Fruit fly (Drosophila melanogaster) whole organism, pupa: ENCODE results near the gene bsf.
A peak's percentile ranks its signal among the peaks of the same experiment; 100 is the strongest.

Source experiments
- CG10348 ChIP-seq: fragments of 200-800 bp; sonication (Bioruptor generic); IDR thresholded peaks from 2 replicates; pipeline ENCODE4 v1.3.6; 2022; ENCODE audit warnings: missing biosample characterization, missing genetic modification characterization
- CG12605 ChIP-seq: fragments of 200-800 bp; sonication (Bioruptor generic); IDR thresholded peaks from 2 replicates; pipeline ENCODE4 v1.3.6; 2022; ENCODE audit warnings: missing biosample characterization, missing genetic modification characterization
- CG13204 ChIP-seq: fragments of 200-800 bp; sonication (Bioruptor generic); optimal IDR thresholded peaks from 2 replicates; lab custom pipeline; 2018; ENCODE audit warnings: missing biosample characterization, mild to moderate bottlenecking, missing genetic modification characterization, moderate library complexity
- CG14655 ChIP-seq: fragments of 200-800 bp; sonication (Bioruptor generic); optimal IDR thresholded peaks from 3 replicates; lab custom pipeline; 2017; ENCODE audit warnings: mild to moderate bottlenecking, missing biosample characterization, missing genetic modification reagents, missing genetic modification characterization
- CG15710 ChIP-seq: fragments of 200-800 bp; sonication (Bioruptor generic); optimal IDR thresholded peaks from 2 replicates; lab custom pipeline; 2018; ENCODE audit warnings: missing biosample characterization, mild to moderate bottlenecking, missing genetic modification characterization, moderate library complexity
- CG17806 ChIP-seq: fragments of 200-800 bp; sonication (Bioruptor generic); optimal IDR thresholded peaks from 2 replicates; lab custom pipeline; 2018; ENCODE audit warnings: missing biosample characterization, mild to moderate bottlenecking, missing genetic modification characterization, moderate library complexity
- CG32121 ChIP-seq: fragments of 200-800 bp; sonication (Bioruptor generic); IDR thresholded peaks from 2 replicates; pipeline ENCODE4 v1.3.6; 2022; ENCODE audit warnings: missing biosample characterization, missing genetic modification characterization
- CG34367 ChIP-seq: fragments of 200-800 bp; sonication (Bioruptor generic); optimal IDR thresholded peaks from 2 replicates; lab custom pipeline; 2018; ENCODE audit warnings: missing biosample characterization, mild to moderate bottlenecking, missing genetic modification characterization
- CG4496 ChIP-seq: fragments of 200-800 bp; sonication (Bioruptor generic); IDR thresholded peaks from 3 replicates; pipeline ENCODE4 v1.3.6; 2022; ENCODE audit warnings: missing biosample characterization, missing genetic modification characterization
- CG8159 ChIP-seq: fragments of 200-800 bp; sonication (Bioruptor generic); optimal IDR thresholded peaks from 3 replicates; lab custom pipeline; 2018; ENCODE audit warnings: missing biosample characterization, mild to moderate bottlenecking, missing genetic modification characterization, moderate library complexity
- CG8301 ChIP-seq: fragments of 200-800 bp; sonication (Bioruptor generic); optimal IDR thresholded peaks from 2 replicates; lab custom pipeline; 2018; ENCODE audit warnings: missing biosample characterization, mild to moderate bottlenecking, missing genetic modification characterization
- CG9948 ChIP-seq: fragments of 200-800 bp; sonication (Bioruptor generic); optimal IDR thresholded peaks from 2 replicates; lab custom pipeline; 2018; ENCODE audit warnings: missing biosample characterization, mild to moderate bottlenecking, missing genetic modification characterization, moderate library complexity
- D1 ChIP-seq: fragments of 200-800 bp; sonication (Bioruptor generic); optimal IDR thresholded peaks from 2 replicates; lab custom pipeline; 2018; ENCODE audit warnings: missing biosample characterization, mild to moderate bottlenecking, missing genetic modification characterization, moderate library complexity
- EcR ChIP-seq: fragments of 200-800 bp; sonication (Bioruptor generic); optimal IDR thresholded peaks from 3 replicates; lab custom pipeline; 2019; ENCODE audit warnings: missing biosample characterization, missing genetic modification characterization, mild to moderate bottlenecking, moderate library complexity, missing genetic modification reagents
- Ets98B ChIP-seq: fragments of 200-800 bp; sonication (Bioruptor generic); IDR thresholded peaks from 2 replicates; pipeline ENCODE4 v1.3.6; 2022; ENCODE audit warnings: missing biosample characterization, missing genetic modification characterization
- Pif1A ChIP-seq: fragments of 200-800 bp; sonication (Bioruptor generic); optimal IDR thresholded peaks from 3 replicates; lab custom pipeline; 2016; ENCODE audit warnings: missing biosample characterization, missing genetic modification characterization
- Pif1B ChIP-seq: fragments of 200-800 bp; sonication (Bioruptor generic); optimal IDR thresholded peaks from 3 replicates; lab custom pipeline; 2016; ENCODE audit warnings: missing biosample characterization, missing genetic modification characterization
- Snoo ChIP-seq: fragments of 200-800 bp; sonication (Bioruptor generic); optimal IDR thresholded peaks from 3 replicates; lab custom pipeline; 2017; ENCODE audit warnings: missing biosample characterization, mild to moderate bottlenecking, missing genetic modification characterization, inconsistent platforms
- fd96Ca ChIP-seq: fragments of 200-800 bp; sonication (Bioruptor generic); IDR thresholded peaks from 3 replicates; pipeline ENCODE4 v1.3.6; 2022; ENCODE audit warnings: missing biosample characterization, missing genetic modification characterization
- gl ChIP-seq: fragments of 200-800 bp; sonication (Bioruptor generic); optimal IDR thresholded peaks from 2 replicates; lab custom pipeline; 2018; ENCODE audit warnings: missing biosample characterization, mild to moderate bottlenecking, missing genetic modification characterization
- rn ChIP-seq: fragments of 200-800 bp; sonication (Bioruptor generic); IDR thresholded peaks from 2 replicates; pipeline ENCODE4 v1.3.6; 2022; ENCODE audit warnings: missing biosample characterization, missing genetic modification characterization

Gene bsf

DNA sequence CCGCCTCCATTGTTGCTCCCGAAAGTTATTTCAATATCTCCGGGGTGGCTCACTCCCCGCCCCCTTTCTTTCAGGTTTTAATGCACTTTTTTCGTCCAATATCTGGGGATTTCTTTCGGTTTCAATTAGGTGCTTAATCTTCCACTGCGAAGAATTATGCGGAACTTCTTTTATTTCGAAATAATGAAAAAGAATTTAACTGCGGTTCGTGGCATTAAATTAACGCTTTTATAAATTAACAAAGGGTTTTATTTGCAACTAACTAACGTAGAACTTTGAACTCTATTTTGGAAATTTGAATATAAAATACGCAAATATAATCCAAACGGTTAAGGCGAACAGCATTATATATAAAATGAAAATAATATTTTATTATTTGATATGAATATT is 11.8 kb upstream of the bsf start:
- TF ChIP-seq CG4496 (GFP tag; lab: Robert Waterston, UW) (0 out of 3 replicates have a peak, but pooled peaks have one; percentile 23), CG9948 (tag; lab: Kevin White, UChicago) (peak; percentile 41), CG17806 (peak; percentile 38), EcR (no peak), CG13204 (GFP tag; lab: Kevin White, UChicago) (no peak), Pif1B (GFP tag; lab: Kevin White, UChicago) (peak; percentile 44), CG34367 (peak; percentile 16), CG14655 (GFP tag; lab: Kevin White, UChicago) (peak; percentile 63), CG8301 (tag; lab: Kevin White, UChicago) (peak; percentile 51), Snoo (tag; lab: Kevin White, UChicago) (peak; percentile 66), rn (GFP tag; lab: Robert Waterston, UW) (no peak), Pif1A (GFP tag; lab: Kevin White, UChicago) (no peak), CG8159 (tag; lab: Kevin White, UChicago) (peak; percentile 56), CG15710 (tag; lab: Kevin White, UChicago) (peak; percentile 20)

dm6 chr2L:18465402-18466201 is 11.2 kb upstream of the bsf start:
- TF ChIP-seq Snoo (tag; lab: Kevin White, UChicago): peak; percentile 83
- TF ChIP-seq D1 (tag; lab: Kevin White, UChicago): peak; percentile 84
- TF ChIP-seq CG8301 (tag; lab: Kevin White, UChicago): peak; percentile 74
- no peak for TF ChIP-seq CG10348 (GFP tag; lab: Robert Waterston, UW)
- peak; percentile 98 for TF ChIP-seq EcR
- peak; percentile 53 for TF ChIP-seq CG15710 (tag; lab: Kevin White, UChicago)
- TF ChIP-seq CG13204 (GFP tag; lab: Kevin White, UChicago): peak; percentile 19
- TF ChIP-seq CG14655 (GFP tag; lab: Kevin White, UChicago): peak; percentile 83
- TF ChIP-seq CG34367: peak; percentile 20
- peak; percentile 25; the same call in 1 of the 3 replicates for TF ChIP-seq CG4496 (GFP tag; lab: Robert Waterston, UW)
- TF ChIP-seq CG32121: no peak; the same call in none of the 2 replicates
- TF ChIP-seq CG9948 (tag; lab: Kevin White, UChicago): peak; percentile 70
- 0 out of 2 replicates have a peak, but pooled peaks have one; percentile 24 for TF ChIP-seq CG12605 (GFP tag; lab: Robert Waterston, UW)
- no peak for TF ChIP-seq rn (GFP tag; lab: Robert Waterston, UW)
- TF ChIP-seq Ets98B: no peak; the same call in 1 of the 2 replicates
- peak; percentile 56 for TF ChIP-seq CG17806
- peak; percentile 73 for TF ChIP-seq Pif1B (GFP tag; lab: Kevin White, UChicago)
- peak; percentile 65 for TF ChIP-seq Pif1A (GFP tag; lab: Kevin White, UChicago)
- peak; percentile 70 for TF ChIP-seq CG8159 (tag; lab: Kevin White, UChicago)
- no peak for TF ChIP-seq gl (tag; lab: Kevin White, UChicago)
- 0 out of 3 replicates have a peak, but pooled peaks have one; percentile 38 for TF ChIP-seq fd96Ca

DNA sequence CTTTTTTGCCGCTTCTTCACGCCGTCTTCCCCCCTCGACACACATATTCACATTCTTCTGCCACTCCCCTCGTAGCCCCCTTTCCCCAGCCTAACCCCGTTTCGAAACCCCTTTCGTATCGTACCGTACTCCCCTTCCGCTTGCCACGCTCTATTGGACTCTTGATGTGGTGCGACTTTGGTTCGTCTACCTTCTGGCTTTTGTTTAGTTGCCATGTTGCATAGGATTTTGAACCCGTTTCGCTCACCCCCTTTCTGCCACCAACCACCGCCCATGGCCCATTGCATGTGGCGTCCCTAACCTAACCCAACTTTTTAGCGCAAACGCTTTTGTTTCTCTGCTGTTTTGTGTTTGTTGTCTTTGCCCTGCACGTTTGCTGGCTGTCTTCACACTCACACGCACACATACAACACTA is 9.7 kb upstream of the bsf start:
- TF ChIP-seq CG12605 (GFP tag; lab: Robert Waterston, UW): no peak
- TF ChIP-seq fd96Ca: peak; percentile 53
- TF ChIP-seq gl (tag; lab: Kevin White, UChicago): peak; percentile 22
- 0 out of 2 replicates have a peak, but pooled peaks have one; percentile 37 for TF ChIP-seq Ets98B
- no peak for TF ChIP-seq CG15710 (tag; lab: Kevin White, UChicago)
- peak; percentile 97 for TF ChIP-seq EcR
- peak; percentile 62 for TF ChIP-seq CG13204 (GFP tag; lab: Kevin White, UChicago)

- TF ChIP-seq CG9948 (tag; lab: Kevin White, UChicago) (peak; percentile 72), Snoo (tag; lab: Kevin White, UChicago) (peak; percentile 35), CG8301 (tag; lab: Kevin White, UChicago) (peak; percentile 84), CG12605 (GFP tag; lab: Robert Waterston, UW) (0 out of 2 replicates have a peak, but pooled peaks have one; percentile 12), CG15710 (tag; lab: Kevin White, UChicago) (peak; percentile 67), CG34367 (peak; percentile 59), CG17806 (peak; percentile 84), Pif1B (GFP tag; lab: Kevin White, UChicago) (peak; percentile 42), CG8159 (tag; lab: Kevin White, UChicago) (peak; percentile 74), CG13204 (GFP tag; lab: Kevin White, UChicago) (no peak), gl (tag; lab: Kevin White, UChicago) (peak; percentile 34), fd96Ca (no peak), CG10348 (GFP tag; lab: Robert Waterston, UW) (no peak), CG32121 (0 out of 2 replicates have a peak, but pooled peaks have one; percentile 22), Pif1A (GFP tag; lab: Kevin White, UChicago) (peak; percentile 61), EcR (no peak), Ets98B (0 out of 2 replicates have a peak, but pooled peaks have one; percentile 15), D1 (tag; lab: Kevin White, UChicago) (peak; percentile 40), CG14655 (GFP tag; lab: Kevin White, UChicago) (peak; percentile 86), CG4496 (GFP tag; lab: Robert Waterston, UW) (peak; percentile 64; the same call in 2 of the 3 replicates), rn (GFP tag; lab: Robert Waterston, UW) (no peak)
Measured at dm6 chr2L:18463610-18464009, 9.2 kb upstream of the bsf start.
